Worm (Caenorhabditis elegans) whole organism, L1 larva: ENCODE data around the gene Y45F10C.4.

ENCODE experiments used
- ceh-88 ChIP-seq: fragments of 200-800 bp; sonication (Bioruptor generic); IDR thresholded peaks from 2 replicates; pipeline ENCODE4 v1.3.6; 2022; ENCODE audit warnings: missing genetic modification characterization, missing compliant biosample characterization
- ceh-90 ChIP-seq: sonication (generic microtip); optimal IDR thresholded peaks from 2 replicates; lab custom pipeline; 2016; ENCODE audit warnings: missing genetic modification characterization, missing compliant biosample characterization
- lin-13 ChIP-seq: fragments of 150-350 bp; optimal IDR thresholded peaks from 2 replicates; lab custom pipeline; 2014; ENCODE audit warnings: missing biosample characterization, missing genetic modification reagents, missing genetic modification characterization
- lin-15B ChIP-seq: fragments of 150-350 bp; sonication (generic microtip); optimal IDR thresholded peaks from 3 replicates; lab custom pipeline; 2014; ENCODE audit warnings: missing biosample characterization, missing genetic modification characterization
- lir-3 ChIP-seq: sonication (generic microtip); optimal IDR thresholded peaks from 2 replicates; lab custom pipeline; 2016; ENCODE audit warnings: mild to moderate bottlenecking, missing genetic modification characterization, moderate library complexity, missing compliant biosample characterization; ENCODE audit not compliant: poor library complexity
- lsy-2 ChIP-seq, 2 experiments: fragments of 150-350 bp; optimal IDR thresholded peaks; 2 replicates each; lab custom pipeline; 2014; ENCODE audit warnings: missing biosample characterization in 2 of 2, missing genetic modification characterization in 2 of 2
- mdl-1 ChIP-seq, 2 experiments: fragments of 150-350 bp; optimal IDR thresholded peaks; 2 replicates each; lab custom pipeline; 2014 to 2017; ENCODE audit warnings: missing biosample characterization in 2 of 2, missing genetic modification characterization in 2 of 2, inconsistent platforms in 1 of 2
- nhr-12 ChIP-seq: sonication (generic microtip); optimal IDR thresholded peaks from 2 replicates; lab custom pipeline; 2017; ENCODE audit warnings: missing biosample characterization, missing genetic modification characterization
- nhr-76 ChIP-seq: sonication (generic microtip); optimal IDR thresholded peaks from 2 replicates; lab custom pipeline; 2017; ENCODE audit warnings: missing biosample characterization, missing genetic modification characterization
- skn-1 ChIP-seq: fragments of 150-350 bp; optimal IDR thresholded peaks from 2 replicates; lab custom pipeline; 2014; ENCODE audit warnings: missing biosample characterization, missing genetic modification characterization
- unc-62 ChIP-seq: fragments of 150-350 bp; optimal IDR thresholded peaks from 2 replicates; lab custom pipeline; 2014; ENCODE audit warnings: missing biosample characterization, missing genetic modification reagents, missing genetic modification characterization
- ztf-11 ChIP-seq, 2 experiments: sonication (generic microtip); optimal IDR thresholded peaks; 2 replicates each; lab custom pipeline; 2016 to 2017; ENCODE audit warnings: missing genetic modification characterization in 2 of 2, missing biosample characterization in 1 of 2, missing compliant biosample characterization in 1 of 2
- ztf-4 ChIP-seq: fragments of 150-350 bp; optimal IDR thresholded peaks from 2 replicates; lab custom pipeline; 2014; ENCODE audit warnings: missing biosample characterization, missing genetic modification characterization

DNA sequence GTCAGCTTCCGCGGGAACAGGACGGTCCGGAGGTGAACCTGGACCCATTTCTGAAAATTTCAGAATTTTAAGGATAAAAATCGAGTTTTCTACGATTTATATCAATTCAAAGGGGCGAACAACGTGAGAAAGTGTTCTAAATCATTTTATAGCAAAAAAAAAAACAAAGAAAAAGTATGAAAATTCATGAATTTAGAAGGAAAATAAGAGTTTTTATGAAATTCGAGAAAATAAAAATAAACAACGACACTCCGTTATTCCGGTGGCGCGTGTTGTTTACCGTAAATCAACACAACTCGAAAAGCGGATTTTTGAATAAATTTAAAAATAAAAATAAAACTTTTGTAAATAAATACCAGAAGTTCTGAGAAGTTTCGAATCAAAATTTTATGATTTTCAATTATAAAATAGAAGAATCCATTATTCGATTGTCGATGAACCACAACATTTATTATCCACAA, 23.0 kb upstream of the Y45F10C.4 start, which contains the start of gene nyn-1:
- TF ChIP-seq ceh-90 (no peak), lin-15B (tag; lab: Kevin White, UChicago) (no peak), nhr-76 (tag; lab: Kevin White, UChicago) (no peak), mdl-1 (tag; optimal IDR thresholded peaks at IDR 0.05; lab: Kevin White, UChicago) (no peak), lsy-2 (tag; optimal IDR thresholded peaks at IDR 0.05; lab: Kevin White, UChicago) (no peak), skn-1 (tag; lab: Kevin White, UChicago) (no peak), ceh-88 (GFP tag; lab: Robert Waterston, UW) (no peak), ztf-11 (tag; optimal IDR thresholded peaks at IDR 0.05; lab: Kevin White, UChicago) (no peak), nhr-12 (no peak), lin-13 (no peak), lir-3 (no peak), unc-62 (GFP tag; lab: Kevin White, UChicago) (no peak), ztf-4 (tag; lab: Kevin White, UChicago) (no peak)
